Worm (Caenorhabditis elegans) whole organism, L4 larva: ENCODE results near the gene R07E4.3.
A peak's percentile ranks its signal among the peaks of the same experiment; 100 is the strongest.

Source experiments
- T26A8.4 ChIP-seq: fragments of 200-800 bp; sonication (Bioruptor generic); IDR thresholded peaks from 2 replicates; pipeline ENCODE4 v1.3.6; 2022; ENCODE audit warnings: missing genetic modification characterization, missing compliant biosample characterization
- Y5F2A.4 ChIP-seq: fragments of 200-800 bp; sonication (Bioruptor generic); optimal IDR thresholded peaks from 2 replicates; lab custom pipeline; 2018; ENCODE audit warnings: mild to moderate bottlenecking, missing genetic modification characterization, missing compliant biosample characterization
- Y75B8A.6 ChIP-seq: fragments of 200-800 bp; sonication (Bioruptor generic); IDR thresholded peaks from 2 replicates; pipeline ENCODE4 v1.3.6; 2022; ENCODE audit warnings: missing genetic modification reagents, missing genetic modification characterization, missing compliant biosample characterization
- ZK546.5 ChIP-seq, 2 experiments: sonication (generic microtip); optimal IDR thresholded peaks; 2 replicates each; lab custom pipeline; 2017; ENCODE audit warnings: missing biosample characterization in 2 of 2, missing genetic modification characterization in 2 of 2
- aha-1 ChIP-seq: fragments of 150-350 bp; peaks from one replicate; lab custom pipeline; 2014; ENCODE audit warnings: missing biosample characterization, missing genetic modification characterization
- aly-2 ChIP-seq: sonication (generic microtip); optimal IDR thresholded peaks from 2 replicates; lab custom pipeline; 2018; ENCODE audit warnings: missing biosample characterization, missing genetic modification characterization
- ama-1 ChIP-seq: fragments of 150-350 bp; optimal IDR thresholded peaks from 2 replicates; lab custom pipeline; 2014; ENCODE audit warnings: inconsistent platforms, mixed read lengths
- arid-1 ChIP-seq: fragments of 200-800 bp; sonication (Bioruptor generic); conservative IDR thresholded peaks from 2 replicates; pipeline ENCODE4 v1.3.6; 2022; ENCODE audit warnings: missing genetic modification reagents, missing genetic modification characterization, missing compliant biosample characterization
- ceh-20 ChIP-seq: fragments of 200-800 bp; sonication (Bioruptor generic); IDR thresholded peaks from 2 replicates; pipeline ENCODE4 v1.3.6; 2022; ENCODE audit warnings: missing genetic modification reagents, missing genetic modification characterization, missing compliant biosample characterization
- ceh-32 ChIP-seq: sonication (generic microtip); optimal IDR thresholded peaks from 2 replicates; lab custom pipeline; 2016; ENCODE audit warnings: mild to moderate bottlenecking, missing genetic modification characterization, missing compliant biosample characterization; ENCODE audit not compliant: poor library complexity
- ceh-44 ChIP-seq: fragments of 200-800 bp; sonication (Bioruptor generic); IDR thresholded peaks from 2 replicates; pipeline ENCODE4 v1.3.6; 2022; ENCODE audit warnings: missing genetic modification reagents, missing genetic modification characterization, missing compliant biosample characterization
- ceh-62 ChIP-seq: sonication (generic microtip); optimal IDR thresholded peaks from 2 replicates; lab custom pipeline; 2017; ENCODE audit warnings: missing biosample characterization, missing genetic modification characterization
- ces-1 ChIP-seq: fragments of 150-350 bp; sonication (generic microtip); optimal IDR thresholded peaks from 4 replicates; lab custom pipeline; 2014; ENCODE audit warnings: missing biosample characterization, missing genetic modification reagents, missing genetic modification characterization
- ctbp-1 ChIP-seq: fragments of 200-800 bp; sonication (Bioruptor generic); IDR thresholded peaks from 2 replicates; pipeline ENCODE4 v1.3.6; 2022; ENCODE audit warnings: missing genetic modification reagents, missing genetic modification characterization, missing compliant biosample characterization
- daf-16 ChIP-seq, 3 experiments: sonication (generic microtip); optimal IDR thresholded peaks; 2 replicates each; lab custom pipeline; 2016 to 2017; ENCODE audit warnings: missing genetic modification characterization in 3 of 3, missing genetic modification reagents in 3 of 3, mild to moderate bottlenecking in 2 of 3, missing compliant biosample characterization in 2 of 3, missing biosample characterization in 1 of 3, moderate library complexity in 1 of 3
- dmd-6 ChIP-seq: fragments of 200-800 bp; sonication (Bioruptor generic); IDR thresholded peaks from 2 replicates; pipeline ENCODE4 v1.3.6; 2022; ENCODE audit warnings: missing genetic modification reagents, missing genetic modification characterization, missing compliant biosample characterization
- dmd-8 ChIP-seq: fragments of 200-800 bp; sonication (Bioruptor generic); IDR thresholded peaks from 2 replicates; pipeline ENCODE4 v1.3.6; 2022; ENCODE audit warnings: missing genetic modification characterization, missing compliant biosample characterization
- dpl-1 ChIP-seq: fragments of 150-350 bp; optimal IDR thresholded peaks from 2 replicates; lab custom pipeline; 2014; ENCODE audit warnings: missing biosample characterization, missing genetic modification reagents, missing genetic modification characterization
- egl-27 ChIP-seq: sonication (generic microtip); optimal IDR thresholded peaks from 3 replicates; lab custom pipeline; 2017; ENCODE audit warnings: missing biosample characterization, missing genetic modification reagents, missing genetic modification characterization
- hlh-11 ChIP-seq: fragments of 200-800 bp; sonication (Bioruptor generic); optimal IDR thresholded peaks from 2 replicates; lab custom pipeline; 2018; ENCODE audit warnings: mild to moderate bottlenecking, missing genetic modification characterization, missing compliant biosample characterization
- hmg-1.1 ChIP-seq: fragments of 200-800 bp; sonication (Bioruptor generic); IDR thresholded peaks from 2 replicates; pipeline ENCODE4 v1.3.6; 2022; ENCODE audit warnings: missing genetic modification reagents, missing genetic modification characterization, missing compliant biosample characterization
- lim-7 ChIP-seq: fragments of 200-800 bp; sonication (Bioruptor generic); IDR thresholded peaks from 2 replicates; pipeline ENCODE4 v1.3.6; 2022; ENCODE audit warnings: missing genetic modification characterization, missing compliant biosample characterization
- lin-1 ChIP-seq: fragments of 200-800 bp; sonication (Bioruptor generic); IDR thresholded peaks from 2 replicates; pipeline ENCODE4 v1.3.6; 2022; ENCODE audit warnings: missing genetic modification reagents, missing genetic modification characterization, missing compliant biosample characterization
- lin-13 ChIP-seq: fragments of 150-350 bp; optimal IDR thresholded peaks from 2 replicates; lab custom pipeline; 2014; ENCODE audit warnings: missing biosample characterization, missing genetic modification reagents, missing genetic modification characterization
- lin-15B ChIP-seq: fragments of 150-350 bp; sonication (generic microtip); optimal IDR thresholded peaks from 3 replicates; lab custom pipeline; 2014; ENCODE audit warnings: missing biosample characterization, missing genetic modification characterization
- lin-29 ChIP-seq: fragments of 200-800 bp; sonication (Bioruptor generic); IDR thresholded peaks from 2 replicates; pipeline ENCODE4 v1.3.6; 2022; ENCODE audit warnings: missing genetic modification reagents, missing genetic modification characterization, missing compliant biosample characterization
- lin-39 ChIP-seq: fragments of 150-350 bp; optimal IDR thresholded peaks from 2 replicates; lab custom pipeline; 2014; ENCODE audit warnings: missing biosample characterization, missing genetic modification reagents, missing genetic modification characterization
- lir-3 ChIP-seq: sonication (generic microtip); optimal IDR thresholded peaks from 2 replicates; lab custom pipeline; 2016; ENCODE audit warnings: mild to moderate bottlenecking, missing genetic modification characterization, missing compliant biosample characterization
- lsy-2 ChIP-seq, 2 experiments: fragments of 150-350 bp in 1 of 2; sonication (generic microtip) in 1 of 2; optimal IDR thresholded peaks; 2 replicates each; lab custom pipeline; 2014 to 2017; ENCODE audit warnings: missing biosample characterization in 2 of 2, missing genetic modification characterization in 2 of 2
- madf-5 ChIP-seq, 2 experiments: fragments of 200-800 bp; sonication (Bioruptor generic); IDR thresholded peaks; 2 replicates each; pipeline ENCODE4 v1.3.6; 2022; ENCODE audit warnings: missing compliant biosample characterization in 2 of 2, missing genetic modification characterization in 2 of 2
- mdl-1 ChIP-seq, 2 experiments: fragments of 150-350 bp in 1 of 2; sonication (generic microtip) in 1 of 2; optimal IDR thresholded peaks; 2 replicates each; lab custom pipeline; 2014 to 2017; ENCODE audit warnings: missing biosample characterization in 2 of 2, missing genetic modification characterization in 2 of 2
- mdt-29 ChIP-seq: fragments of 200-800 bp; sonication (Bioruptor generic); IDR thresholded peaks from 2 replicates; pipeline ENCODE4 v1.3.6; 2022; ENCODE audit warnings: missing genetic modification reagents, missing genetic modification characterization, missing compliant biosample characterization
- mxl-2 ChIP-seq: fragments of 200-800 bp; sonication (Bioruptor generic); conservative IDR thresholded peaks from 2 replicates; pipeline ENCODE4 v1.3.6; 2022; ENCODE audit warnings: missing genetic modification reagents, missing genetic modification characterization, missing compliant biosample characterization
- mxl-3 ChIP-seq: fragments of 200-800 bp; sonication (Bioruptor generic); optimal IDR thresholded peaks from 2 replicates; lab custom pipeline; 2018; ENCODE audit warnings: mild to moderate bottlenecking, missing genetic modification characterization, missing compliant biosample characterization
- nhr-10 ChIP-seq: fragments of 150-350 bp; optimal IDR thresholded peaks from 2 replicates; lab custom pipeline; 2014; ENCODE audit warnings: missing biosample characterization, missing genetic modification characterization
- nhr-102 ChIP-seq: sonication (generic microtip); optimal IDR thresholded peaks from 2 replicates; lab custom pipeline; 2016; ENCODE audit warnings: mild to moderate bottlenecking, missing genetic modification characterization, moderate library complexity, missing compliant biosample characterization
- nhr-111 ChIP-seq: fragments of 200-800 bp; sonication (Bioruptor generic); optimal IDR thresholded peaks from 2 replicates; lab custom pipeline; 2018; ENCODE audit warnings: mild to moderate bottlenecking, missing genetic modification characterization, missing compliant biosample characterization
- nhr-28 ChIP-seq: fragments of 150-350 bp; optimal IDR thresholded peaks from 2 replicates; lab custom pipeline; 2014; ENCODE audit warnings: missing biosample characterization, missing genetic modification characterization
- nhr-42 ChIP-seq: fragments of 200-800 bp; sonication (Bioruptor generic); IDR thresholded peaks from 2 replicates; pipeline ENCODE4 v1.3.6; 2022; ENCODE audit warnings: missing genetic modification characterization, missing compliant biosample characterization
- nhr-48 ChIP-seq: sonication (generic microtip); optimal IDR thresholded peaks from 2 replicates; lab custom pipeline; 2016; ENCODE audit warnings: mild to moderate bottlenecking, missing genetic modification characterization, missing compliant biosample characterization
- nhr-6 ChIP-seq: fragments of 150-350 bp; optimal IDR thresholded peaks from 2 replicates; lab custom pipeline; 2014; ENCODE audit warnings: missing biosample characterization, missing genetic modification characterization
- pha-4 ChIP-seq, 2 experiments: fragments of 150-350 bp in 1 of 2; fragments of 200-800 bp in 1 of 2; sonication (Bioruptor generic) in 1 of 2; IDR thresholded peaks in 1 of 2; optimal IDR thresholded peaks in 1 of 2; 2 replicates each; pipeline versions ENCODE4 v1.3.6 to Lab custom; 2014 to 2022; ENCODE audit warnings: missing genetic modification characterization in 2 of 2, missing genetic modification reagents in 2 of 2, missing biosample characterization in 1 of 2, missing compliant biosample characterization in 1 of 2
- set-16 ChIP-seq: fragments of 200-800 bp; sonication (Bioruptor generic); IDR thresholded peaks from 2 replicates; pipeline ENCODE4 v1.3.6; 2022; ENCODE audit warnings: missing genetic modification reagents, missing genetic modification characterization, missing compliant biosample characterization
- snpc-4 ChIP-seq: fragments of 150-350 bp; optimal IDR thresholded peaks from 2 replicates; lab custom pipeline; 2014; ENCODE audit warnings: missing biosample characterization, missing genetic modification characterization
- spr-1 ChIP-seq: sonication (generic microtip); optimal IDR thresholded peaks from 2 replicates; lab custom pipeline; 2016; ENCODE audit warnings: mild to moderate bottlenecking, missing genetic modification characterization, missing compliant biosample characterization
- tag-97 ChIP-seq: fragments of 200-800 bp; sonication (Bioruptor generic); IDR thresholded peaks from 2 replicates; pipeline ENCODE4 v1.3.6; 2022; ENCODE audit warnings: missing genetic modification characterization, missing compliant biosample characterization
- unc-130 ChIP-seq: sonication (generic microtip); optimal IDR thresholded peaks from 2 replicates; lab custom pipeline; 2016; ENCODE audit warnings: missing genetic modification reagents, missing genetic modification characterization, missing compliant biosample characterization
- unc-62 ChIP-seq, 3 experiments: fragments of 150-350 bp in 1 of 3; sonication (generic microtip); optimal IDR thresholded peaks in 2 of 3; peaks in 1 of 3; 1 replicate in 1 of 3; 2 replicates in 2 of 3; lab custom pipeline; 2014 to 2017; ENCODE audit warnings: missing biosample characterization in 3 of 3, missing genetic modification characterization in 3 of 3, missing genetic modification reagents in 3 of 3, missing genotype in 1 of 3
- vab-7 ChIP-seq: fragments of 200-800 bp; sonication (Bioruptor generic); IDR thresholded peaks from 2 replicates; pipeline ENCODE4 v1.3.6; 2022; ENCODE audit warnings: missing genetic modification reagents, missing genetic modification characterization, missing compliant biosample characterization
- ztf-11 ChIP-seq: fragments of 150-350 bp; optimal IDR thresholded peaks from 2 replicates; lab custom pipeline; 2014; ENCODE audit warnings: missing biosample characterization, missing genetic modification characterization
- ztf-7 ChIP-seq: fragments of 150-350 bp; optimal IDR thresholded peaks from 2 replicates; lab custom pipeline; 2014; ENCODE audit warnings: missing biosample characterization, missing genetic modification characterization

The R07E4.3 gene

DNA sequence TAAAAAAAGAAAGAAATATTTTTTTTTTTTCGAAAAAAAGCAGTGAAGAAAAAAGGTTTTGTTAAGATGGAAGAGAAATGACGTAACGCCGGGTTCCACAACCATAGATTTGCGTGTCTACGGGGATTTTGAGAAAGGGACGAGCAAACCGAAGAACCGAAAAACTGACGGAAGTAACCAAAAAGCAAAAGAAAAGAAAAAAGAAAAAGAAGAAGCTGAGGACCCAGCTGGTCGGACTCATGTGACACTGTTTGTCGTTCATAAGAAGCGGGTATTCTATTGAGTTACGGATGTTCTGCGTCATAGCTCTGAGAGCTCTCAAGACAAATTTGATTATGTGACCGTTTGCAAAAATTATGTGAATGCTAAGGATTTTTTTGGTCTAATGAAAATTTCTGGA, 29.5 kb downstream of the R07E4.3 start:
- TF ChIP-seq arid-1 (GFP tag; lab: Robert Waterston, UW): no peak
- TF ChIP-seq hmg-1.1 (GFP tag; lab: Robert Waterston, UW): peak; percentile 31; the same call in 1 of the 2 replicates
- no peak for TF ChIP-seq ztf-11
- TF ChIP-seq mdl-1 (tag; optimal IDR thresholded peaks at IDR 0.05; lab: Kevin White, UChicago): no peak
- TF ChIP-seq Y5F2A.4 (GFP tag; lab: Kevin White, UChicago): no peak
- TF ChIP-seq ceh-44 (GFP tag; lab: Robert Waterston, UW): no peak
- TF ChIP-seq unc-62 (GFP tag; optimal IDR thresholded peaks at IDR 0.05 in 1 of 2; lab: Kevin White, UChicago): peak in 1 of 2 experiments; percentile 97
- no peak for TF ChIP-seq unc-62 (tag; optimal IDR thresholded peaks at IDR 0.05; lab: Kevin White, UChicago)
- TF ChIP-seq ama-1 (lab: Kevin White, UChicago): no peak
- peak; percentile 34 for TF ChIP-seq aha-1 (tag; lab: Kevin White, UChicago)
- TF ChIP-seq madf-5 (GFP tag; IDR thresholded peaks at IDR 0.05; lab: Robert Waterston, UW): no peak
- no peak for TF ChIP-seq ceh-62
- 0 out of 2 replicates have a peak, but pooled peaks have one; percentile 14 for TF ChIP-seq dmd-6 (GFP tag; lab: Robert Waterston, UW)
- no peak for TF ChIP-seq tag-97 (GFP tag; lab: Robert Waterston, UW)
- TF ChIP-seq nhr-111: no peak
- TF ChIP-seq ZK546.5 (tag; optimal IDR thresholded peaks at IDR 0.05; lab: Kevin White, UChicago): no peak
- TF ChIP-seq lir-3 (tag; lab: Kevin White, UChicago): no peak
- no peak for TF ChIP-seq mxl-3 (GFP tag; lab: Kevin White, UChicago)
- TF ChIP-seq ces-1 (GFP tag; lab: Kevin White, UChicago): no peak
- peak; percentile 13 for TF ChIP-seq lin-39
- no peak for TF ChIP-seq lin-29 (GFP tag; lab: Robert Waterston, UW)
- no peak for TF ChIP-seq daf-16 (GFP tag; optimal IDR thresholded peaks at IDR 0.05; lab: Kevin White, UChicago)
- TF ChIP-seq daf-16 (tag; optimal IDR thresholded peaks at IDR 0.05; lab: Kevin White, UChicago): no peak
- TF ChIP-seq ctbp-1 (GFP tag; lab: Robert Waterston, UW): peak; percentile 53
- TF ChIP-seq spr-1 (tag; lab: Kevin White, UChicago): no peak
- no peak for TF ChIP-seq mxl-2 (GFP tag; lab: Robert Waterston, UW)
- peak; percentile 21; the same call in 1 of the 2 replicates for TF ChIP-seq set-16 (GFP tag; lab: Robert Waterston, UW)
- TF ChIP-seq lim-7: no peak
- peak; percentile 76; the same call in 1 of the 2 replicates for TF ChIP-seq ceh-20
- no peak for TF ChIP-seq ceh-32
- TF ChIP-seq ztf-7: no peak
- TF ChIP-seq Y75B8A.6 (GFP tag; lab: Robert Waterston, UW): no peak
- no peak for TF ChIP-seq vab-7
- no peak for TF ChIP-seq dpl-1
- TF ChIP-seq lin-13 (GFP tag; lab: Kevin White, UChicago): no peak
- no peak for TF ChIP-seq nhr-102
- TF ChIP-seq nhr-28: no peak
- TF ChIP-seq egl-27 (tag; lab: Kevin White, UChicago): no peak
- TF ChIP-seq T26A8.4: no peak
- TF ChIP-seq dmd-8: no peak
- no peak for TF ChIP-seq nhr-6 (tag; lab: Kevin White, UChicago)
- no peak for TF ChIP-seq aly-2
- peak; percentile 50 for TF ChIP-seq hlh-11 (tag; lab: Kevin White, UChicago)
- no peak for TF ChIP-seq nhr-42 (GFP tag; lab: Robert Waterston, UW)
- TF ChIP-seq lsy-2 (tag; optimal IDR thresholded peaks at IDR 0.05; lab: Kevin White, UChicago): peak; percentile 7 to 53
- TF ChIP-seq unc-130: no peak
- no peak for TF ChIP-seq lin-1 (GFP tag; lab: Robert Waterston, UW)
- no peak for TF ChIP-seq nhr-10 (tag; lab: Kevin White, UChicago)
- no peak for TF ChIP-seq nhr-48
- no peak for TF ChIP-seq lin-15B
- no peak for TF ChIP-seq pha-4 (GFP tag; IDR thresholded peaks at IDR 0.05; lab: Robert Waterston, UW)
- no peak for TF ChIP-seq pha-4 (tag; optimal IDR thresholded peaks at IDR 0.05; lab: Kevin White, UChicago)
- TF ChIP-seq snpc-4 (tag; lab: Kevin White, UChicago): no peak
- TF ChIP-seq mdt-29 (GFP tag; lab: Robert Waterston, UW): no peak
